Worm (Caenorhabditis elegans) whole organism, L3 larva: ENCODE data around the gene gbas-1.

Experiments
- ama-1 ChIP-seq: fragments of 150-350 bp; optimal IDR thresholded peaks from 2 replicates; lab custom pipeline; 2018
- ceh-9 ChIP-seq: sonication (generic microtip); optimal IDR thresholded peaks from 2 replicates; lab custom pipeline; 2018; ENCODE audit warnings: missing biosample characterization, missing genetic modification characterization
- daf-12 ChIP-seq: fragments of 150-350 bp; optimal IDR thresholded peaks from 2 replicates; lab custom pipeline; 2014; ENCODE audit warnings: missing biosample characterization, missing genetic modification reagents, missing genetic modification characterization
- eor-1 ChIP-seq, 2 experiments: fragments of 150-350 bp; optimal IDR thresholded peaks; 2 replicates each; lab custom pipeline; 2014 to 2018; ENCODE audit warnings: missing biosample characterization in 2 of 2, missing genetic modification characterization in 2 of 2
- jun-1 ChIP-seq: fragments of 150-350 bp; optimal IDR thresholded peaks from 2 replicates; lab custom pipeline; 2014; ENCODE audit warnings: missing biosample characterization, missing genetic modification reagents, missing genetic modification characterization
- lin-39 ChIP-seq: fragments of 150-350 bp; optimal IDR thresholded peaks from 2 replicates; lab custom pipeline; 2018; ENCODE audit warnings: missing biosample characterization, missing genetic modification reagents, missing genetic modification characterization
- nfya-1 ChIP-seq: sonication (generic microtip); optimal IDR thresholded peaks from 2 replicates; lab custom pipeline; 2017; ENCODE audit warnings: missing genetic modification characterization, mild to moderate bottlenecking, missing compliant biosample characterization, antibody characterized with exemption, moderate library complexity; ENCODE audit not compliant: insufficient read depth
- nhr-23 ChIP-seq: fragments of 150-350 bp; optimal IDR thresholded peaks from 2 replicates; lab custom pipeline; 2014; ENCODE audit warnings: missing biosample characterization, missing genetic modification reagents, missing genetic modification characterization
- nhr-76 ChIP-seq: fragments of 150-350 bp; sonication (generic microtip); optimal IDR thresholded peaks from 5 replicates; lab custom pipeline; 2014; ENCODE audit warnings: missing biosample characterization, missing genetic modification characterization
- nhr-77 ChIP-seq: fragments of 150-350 bp; optimal IDR thresholded peaks from 2 replicates; lab custom pipeline; 2014; ENCODE audit warnings: missing biosample characterization, missing genetic modification characterization
- skn-1 ChIP-seq: fragments of 150-350 bp; optimal IDR thresholded peaks from 2 replicates; lab custom pipeline; 2014; ENCODE audit warnings: missing biosample characterization, missing genetic modification characterization
- unc-62 ChIP-seq: fragments of 150-350 bp; sonication (generic microtip); optimal IDR thresholded peaks from 4 replicates; lab custom pipeline; 2014; ENCODE audit warnings: missing biosample characterization, missing genetic modification reagents, missing genetic modification characterization
- ztf-4 ChIP-seq: fragments of 150-350 bp; optimal IDR thresholded peaks from 2 replicates; lab custom pipeline; 2014; ENCODE audit warnings: missing biosample characterization, missing genetic modification characterization

ce11 chrII:2455931-2456576 lies 48.6 kb upstream of the gbas-1 start:
- TF ChIP-seq daf-12 (tag; lab: Kevin White, UChicago) (no peak), ceh-9 (no peak), skn-1 (tag; lab: Kevin White, UChicago) (no peak), eor-1 (tag; optimal IDR thresholded peaks at IDR 0.05; lab: Kevin White, UChicago) (no peak), jun-1 (tag; lab: Kevin White, UChicago) (no peak), lin-39 (tag; lab: Kevin White, UChicago) (no peak), nhr-77 (tag; lab: Kevin White, UChicago) (no peak), nhr-23 (tag; lab: Kevin White, UChicago) (no peak), nhr-76 (tag; lab: Kevin White, UChicago) (no peak), ama-1 (lab: Kevin White, UChicago) (no peak), ztf-4 (tag; lab: Kevin White, UChicago) (no peak), unc-62 (GFP tag; lab: Kevin White, UChicago) (no peak), nfya-1 (tag; lab: Kevin White, UChicago) (no peak)
